Worm (Caenorhabditis elegans) whole organism, L4/young adult: ENCODE results near the gene acr-25.

Source experiments
- W03F9.2 ChIP-seq: fragments of 150-350 bp; optimal IDR thresholded peaks from 2 replicates; lab custom pipeline; 2014; ENCODE audit warnings: missing biosample characterization, missing genetic modification characterization
- dao-5 ChIP-seq: sonication (generic microtip); optimal IDR thresholded peaks from 2 replicates; lab custom pipeline; 2016; ENCODE audit warnings: missing genotype, missing genetic modification characterization, moderate library complexity, missing compliant biosample characterization
- him-1 ChIP-seq: sonication (generic microtip); optimal IDR thresholded peaks from 2 replicates; lab custom pipeline; 2016; ENCODE audit warnings: missing genotype, missing genetic modification reagents, missing genetic modification characterization, missing compliant biosample characterization

DNA sequence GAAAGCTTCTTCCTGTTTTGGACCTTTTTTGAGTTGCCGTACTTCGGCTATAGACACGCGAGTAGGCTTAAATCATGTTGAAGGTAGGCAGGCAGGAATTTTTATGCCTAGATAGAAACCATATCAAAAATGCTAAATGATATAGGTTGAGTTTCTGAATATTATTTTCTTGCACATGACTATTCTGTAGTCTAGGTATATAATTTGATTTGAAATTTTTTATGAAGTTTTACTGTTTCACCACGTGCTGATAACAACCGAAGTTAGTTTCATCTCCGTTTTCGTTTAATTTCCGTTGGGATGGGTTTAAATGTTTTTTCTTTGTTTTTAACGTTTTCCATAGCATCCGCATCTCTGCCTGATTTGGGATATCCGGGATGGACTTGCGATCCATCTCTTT, 22.9 kb downstream of the acr-25 start, which contains the start of gene Y73B6BL.37:
- TF ChIP-seq him-1 = no peak
- TF ChIP-seq W03F9.2 (tag; lab: Kevin White, UChicago) = no peak
- no peak for TF ChIP-seq dao-5 (tag; lab: Kevin White, UChicago)
